Fruit fly (Drosophila melanogaster) whole organism, wandering third instar larva: ENCODE measurements around the gene CG13101.

Experiments
- Dfd ChIP-seq: fragments of >200 bp; optimal IDR thresholded peaks from 2 replicates; lab custom pipeline; 2017; ENCODE audit warnings: missing biosample characterization, missing genetic modification characterization
- N ChIP-seq: fragments of >200 bp; optimal IDR thresholded peaks from 2 replicates; lab custom pipeline; 2018; ENCODE audit warnings: missing biosample characterization, missing external identifiers, missing genetic modification characterization
- OdsH ChIP-seq: fragments of 200-800 bp; sonication (Bioruptor generic); optimal IDR thresholded peaks from 2 replicates; lab custom pipeline; 2016; ENCODE audit warnings: missing biosample characterization, mild to moderate bottlenecking, missing genetic modification characterization
- Rel ChIP-seq, 2 experiments: fragments of 200-800 bp; sonication (Bioruptor generic) in 1 of 2; optimal IDR thresholded peaks; 2 replicates in 1 of 2; 3 replicates in 1 of 2; lab custom pipeline; 2016 to 2019; ENCODE audit warnings: mild to moderate bottlenecking in 2 of 2, missing biosample characterization in 2 of 2, missing genetic modification characterization in 2 of 2, moderate library complexity in 1 of 2
- ey ChIP-seq: fragments of 200-800 bp; sonication (Bioruptor generic); optimal IDR thresholded peaks from 2 replicates; lab custom pipeline; 2016; ENCODE audit warnings: missing biosample characterization, missing genetic modification characterization
- fru ChIP-seq: fragments of 200-800 bp; sonication (Bioruptor generic); optimal IDR thresholded peaks from 3 replicates; lab custom pipeline; 2016; ENCODE audit warnings: missing biosample characterization, mild to moderate bottlenecking, missing genetic modification characterization
- h ChIP-seq: fragments of 200-800 bp; sonication (Bioruptor generic); optimal IDR thresholded peaks from 3 replicates; lab custom pipeline; 2016; ENCODE audit warnings: missing biosample characterization, mild to moderate bottlenecking, missing genetic modification characterization
- lola ChIP-seq: fragments of >200 bp; optimal IDR thresholded peaks from 2 replicates; lab custom pipeline; 2017; ENCODE audit warnings: missing biosample characterization, missing genetic modification characterization
- pan ChIP-seq: fragments of >200 bp; optimal IDR thresholded peaks from 2 replicates; lab custom pipeline; 2017
- psq ChIP-seq: fragments of 200-800 bp; sonication (Bioruptor generic); optimal IDR thresholded peaks from 3 replicates; lab custom pipeline; 2017; ENCODE audit warnings: missing biosample characterization, mild to moderate bottlenecking, missing genetic modification characterization, moderate library complexity

DNA sequence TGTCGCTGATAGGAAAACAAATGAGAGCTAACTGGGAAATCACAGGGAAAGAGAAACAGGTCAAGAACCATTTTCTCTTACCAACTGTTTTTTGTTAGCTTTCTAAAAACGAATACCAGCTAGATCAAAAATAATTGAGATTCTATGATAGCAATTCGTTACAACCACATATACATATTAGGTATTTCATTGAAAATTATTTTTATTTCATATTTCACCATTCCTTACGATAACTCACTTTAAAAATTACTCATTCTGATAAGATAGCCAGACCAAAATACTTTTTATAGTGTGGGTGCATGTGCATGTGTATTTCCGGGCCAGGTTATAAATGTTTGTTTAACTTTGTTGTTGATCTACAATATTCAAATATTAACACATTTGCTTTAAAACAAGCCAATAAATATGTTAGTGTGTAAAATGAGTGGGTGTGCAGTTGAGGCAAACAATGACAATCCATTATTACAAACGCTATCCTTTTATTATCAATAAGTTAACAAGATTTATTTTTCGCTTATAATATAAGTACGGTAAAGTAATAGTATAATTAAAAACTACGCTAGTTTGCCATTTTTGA lies 46.7 kb downstream of the CG13101 start:
- TF ChIP-seq fru (GFP tag; lab: Kevin White, UChicago): no peak
- TF ChIP-seq Dfd (GFP tag; lab: Kevin White, UChicago): no peak
- no peak for TF ChIP-seq h (GFP tag; lab: Kevin White, UChicago)
- no peak for TF ChIP-seq ey (GFP tag; lab: Kevin White, UChicago)
- TF ChIP-seq Rel (GFP tag; optimal IDR thresholded peaks at IDR 0.05; lab: Kevin White, UChicago): no peak
- peak; percentile 73 for TF ChIP-seq Rel (tag; optimal IDR thresholded peaks at IDR 0.05; lab: Kevin White, UChicago)
- no peak for TF ChIP-seq psq
- no peak for TF ChIP-seq pan
- no peak for TF ChIP-seq N (GFP tag; lab: Kevin White, UChicago)
- no peak for TF ChIP-seq lola (GFP tag; lab: Kevin White, UChicago)
- no peak for TF ChIP-seq OdsH
